Fruit fly (Drosophila melanogaster): Measurements from ENCODE around the gene Mps1.

Gene Mps1

DNA sequence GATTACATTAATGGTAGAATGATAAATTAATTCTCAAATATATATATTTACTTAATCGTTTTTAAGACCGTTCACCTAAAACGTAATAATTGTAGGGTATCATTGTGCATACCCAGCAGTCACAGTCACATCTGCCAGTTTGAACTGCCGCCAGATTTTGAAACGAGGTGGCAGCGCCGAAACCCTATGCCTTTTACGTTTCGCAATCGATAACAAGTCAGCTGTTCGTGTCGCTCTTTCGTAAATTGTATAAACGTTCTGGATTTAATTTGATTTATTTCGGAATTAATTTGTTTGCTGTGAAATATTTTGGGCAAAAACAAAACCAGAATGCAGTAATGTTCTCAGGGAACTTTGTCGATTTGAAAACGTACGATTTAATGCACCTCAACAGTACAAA is 23.6 kb upstream of the Mps1 start, which contains the start of gene CG14322 (continued):
- no peak for TF ChIP-seq CG9876 (GFP tag; optimal IDR thresholded peaks at IDR 0.05)
- no peak for TF ChIP-seq Kr (GFP tag; optimal IDR thresholded peaks at IDR 0.05)
- 0 out of 2 replicates have a peak, but pooled peaks have one; percentile 15 for TF ChIP-seq CG11247 (GFP tag; IDR thresholded peaks at IDR 0.05)
- no peak for TF ChIP-seq tap (tag; optimal IDR thresholded peaks at IDR 0.05)
- no peak for TF ChIP-seq da (GFP tag; optimal IDR thresholded peaks at IDR 0.05)
- TF ChIP-seq CG12659 (GFP tag; optimal IDR thresholded peaks at IDR 0.05): no peak
- TF ChIP-seq CG12769 (tag; optimal IDR thresholded peaks at IDR 0.05): peak; percentile 4
- no peak for TF ChIP-seq CG7357 (GFP tag; IDR thresholded peaks at IDR 0.05)
- TF ChIP-seq CG4617 (GFP tag; optimal IDR thresholded peaks at IDR 0.05; ENCODE audit: borderline replicate concordance): peak; percentile 9
- TF ChIP-seq CG17829 (tag; optimal IDR thresholded peaks at IDR 0.05): no peak
- peak; percentile 76 for TF ChIP-seq Dref (GFP tag; IDR thresholded peaks at IDR 0.05)
- TF ChIP-seq CG3847 (GFP tag; IDR thresholded peaks at IDR 0.05): peak; percentile 48
- TF ChIP-seq Dll (GFP tag; IDR thresholded peaks at IDR 0.05; ENCODE audit: partially characterized antibody): peak; percentile 45; the same call in 2 of the 4 replicates
- TF ChIP-seq Awh (GFP tag; IDR thresholded peaks at IDR 0.05): no peak
- TF ChIP-seq tna (GFP tag; IDR thresholded peaks at IDR 0.05; ENCODE audit: partially characterized antibody): no peak
- peak; percentile 28 for TF ChIP-seq CTCF (GFP tag; optimal IDR thresholded peaks at IDR 0.05)
- peak; percentile 81 for TF ChIP-seq Med (GFP tag)
- TF ChIP-seq CG11093 (GFP tag; IDR thresholded peaks at IDR 0.05): no peak

DNA sequence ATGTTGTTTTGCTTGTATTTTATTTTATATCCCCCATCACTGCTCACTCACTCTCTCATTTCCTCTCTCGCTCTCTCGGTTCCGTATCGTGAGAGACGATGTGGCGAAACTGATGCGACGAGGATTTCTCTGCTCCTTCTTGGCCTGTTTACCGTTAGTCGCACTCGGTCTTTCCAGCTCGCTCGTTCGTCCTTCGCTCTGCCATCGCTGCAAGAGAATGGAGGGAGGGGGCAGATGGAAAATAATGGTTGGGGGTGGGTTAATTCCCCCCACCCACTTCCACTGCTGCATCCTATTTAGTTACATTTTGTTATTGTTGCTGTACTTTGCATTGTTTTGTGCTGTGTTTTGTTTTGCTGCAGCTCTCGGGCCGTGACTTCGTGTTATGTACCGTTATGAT is 17.2 kb upstream of the Mps1 start:
- TF ChIP-seq CG18262 (tag; optimal IDR thresholded peaks at IDR 0.05): no peak
- no peak for TF ChIP-seq CG1792 (GFP tag; optimal IDR thresholded peaks at IDR 0.05)
- TF ChIP-seq Bdp1 (GFP tag; optimal IDR thresholded peaks at IDR 0.05): no peak
- TF ChIP-seq CG15601 (tag; optimal IDR thresholded peaks at IDR 0.05): no peak
- no peak for TF ChIP-seq Nf-YB (GFP tag; optimal IDR thresholded peaks at IDR 0.05)
- TF ChIP-seq Deaf1 (tag; optimal IDR thresholded peaks at IDR 0.05): peak; percentile 80
- TF ChIP-seq CG10267 (tag; optimal IDR thresholded peaks at IDR 0.05): no peak
- TF ChIP-seq CG31388 (GFP tag; optimal IDR thresholded peaks at IDR 0.05): no peak
- TF ChIP-seq Hr3 (GFP tag; optimal IDR thresholded peaks at IDR 0.05): no peak
- no peak for TF ChIP-seq ara (GFP tag; IDR thresholded peaks at IDR 0.05)
- TF ChIP-seq crp (GFP tag; optimal IDR thresholded peaks at IDR 0.05): no peak
- no peak for TF ChIP-seq Dad (GFP tag; optimal IDR thresholded peaks at IDR 0.05)
- TF ChIP-seq Nf-YC (tag; optimal IDR thresholded peaks at IDR 0.05): peak; percentile 13
- TF ChIP-seq HHEX (GFP tag; optimal IDR thresholded peaks at IDR 0.05): no peak
- peak in 1 of 2 experiments; percentile 46 for TF ChIP-seq Trl (optimal IDR thresholded peaks at IDR 0.05)
- no peak for TF ChIP-seq Trl (GFP tag; optimal IDR thresholded peaks at IDR 0.05)
- no peak for TF ChIP-seq CG17186 (GFP tag; optimal IDR thresholded peaks at IDR 0.05)
- TF ChIP-seq Sox100B (GFP tag; optimal IDR thresholded peaks at IDR 0.05): no peak
- TF ChIP-seq pros (GFP tag; optimal IDR thresholded peaks at IDR 0.05): peak; percentile 70
- TF ChIP-seq NFAT (GFP tag; IDR thresholded peaks at IDR 0.05): no peak
- TF ChIP-seq CG10147 (GFP tag; optimal IDR thresholded peaks at IDR 0.05): no peak
- no peak for TF ChIP-seq chinmo (GFP tag; IDR thresholded peaks at IDR 0.05; ENCODE audit: partially characterized antibody)
- TF ChIP-seq h (optimal IDR thresholded peaks at IDR 0.05): no peak
- TF ChIP-seq sisA (GFP tag; IDR thresholded peaks at IDR 0.05): no peak
